Fruit fly (Drosophila melanogaster): ENCODE results near the gene eEF1gamma.

- TF ChIP-seq psq (optimal IDR thresholded peaks at IDR 0.05): no peak
- no peak for TF ChIP-seq insv (optimal IDR thresholded peaks at IDR 0.05)
- TF ChIP-seq h (optimal IDR thresholded peaks at IDR 0.05): no peak
Measured at dm6 chr3R:29222891-29223842, 3.2 kb downstream of the eEF1gamma start, which contains the start of the genes Cisd2 and Brd8.
